Worm (Caenorhabditis elegans) whole organism, late embryonic: ENCODE measurements around the gene T13F2.2.

Source experiments
- ceh-24 ChIP-seq: sonication (generic microtip); optimal IDR thresholded peaks from 2 replicates; lab custom pipeline; 2016; ENCODE audit warnings: mild to moderate bottlenecking, missing genetic modification characterization, missing compliant biosample characterization
- dve-1 ChIP-seq: sonication (generic microtip); optimal IDR thresholded peaks from 2 replicates; lab custom pipeline; 2017; ENCODE audit warnings: antibody characterized with exemption, mild to moderate bottlenecking, missing genetic modification characterization, missing compliant biosample characterization
- gmeb-2 ChIP-seq: sonication (generic microtip); optimal IDR thresholded peaks from 2 replicates; lab custom pipeline; 2016; ENCODE audit warnings: missing genetic modification characterization, inconsistent platforms, missing compliant biosample characterization
- nfya-1 ChIP-seq: sonication (generic microtip); optimal IDR thresholded peaks from 2 replicates; lab custom pipeline; 2017; ENCODE audit warnings: missing genetic modification characterization, mild to moderate bottlenecking, missing compliant biosample characterization, antibody characterized with exemption, moderate library complexity
- npax-4 ChIP-seq: sonication (generic microtip); optimal IDR thresholded peaks from 2 replicates; lab custom pipeline; 2016; ENCODE audit warnings: missing genetic modification characterization, missing compliant biosample characterization

DNA sequence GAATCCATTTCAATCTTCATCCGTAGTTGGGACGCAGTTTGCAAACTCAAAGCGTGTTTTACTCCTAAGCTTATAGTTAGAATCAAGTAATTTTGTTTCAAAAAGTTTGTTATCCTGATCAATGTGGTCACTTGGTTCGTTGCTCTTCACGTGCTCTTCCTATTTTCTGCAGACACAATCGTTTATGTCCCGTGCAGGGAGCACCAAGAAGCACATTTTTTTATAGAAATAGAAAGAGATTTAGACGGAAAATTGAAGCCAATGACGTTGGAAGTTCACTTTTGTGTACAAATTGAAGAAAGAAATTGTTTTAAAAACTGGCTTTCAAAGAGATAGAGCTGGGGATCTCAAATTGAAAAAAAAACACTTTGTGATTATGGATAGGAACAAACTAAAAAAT, 35.4 kb downstream of the T13F2.2 start:
- no peak for TF ChIP-seq ceh-24
- TF ChIP-seq nfya-1 (tag; lab: Kevin White, UChicago): no peak
- no peak for TF ChIP-seq dve-1
- no peak for TF ChIP-seq npax-4 (tag; lab: Kevin White, UChicago)
- TF ChIP-seq gmeb-2 (tag; lab: Kevin White, UChicago): no peak
